Fruit fly (Drosophila melanogaster) whole organism, embryonic: ENCODE data around the gene CG16903.

ENCODE experiments used
- Antp ChIP-seq: fragments of 200-800 bp; sonication (Bioruptor generic); optimal IDR thresholded peaks from 3 replicates; lab custom pipeline; 2016; ENCODE audit warnings: missing biosample characterization, missing genetic modification characterization
- B-H1 ChIP-seq: fragments of 200-800 bp; sonication (Bioruptor generic); IDR thresholded peaks from 3 replicates; pipeline ENCODE4 v1.3.6; 2022; ENCODE audit warnings: missing biosample characterization, missing genetic modification characterization
- BtbVII ChIP-seq: fragments of 200-800 bp; sonication (Bioruptor generic); optimal IDR thresholded peaks from 3 replicates; lab custom pipeline; 2017; ENCODE audit warnings: missing biosample characterization, mild to moderate bottlenecking, missing genetic modification characterization
- CG1024 ChIP-seq: fragments of 200-800 bp; sonication (Bioruptor generic); IDR thresholded peaks from 2 replicates; pipeline ENCODE4 v1.3.6; 2022; ENCODE audit warnings: missing biosample characterization, missing genetic modification characterization
- CG10431 ChIP-seq: fragments of 200-800 bp; sonication (Bioruptor generic); optimal IDR thresholded peaks from 3 replicates; lab custom pipeline; 2018; ENCODE audit warnings: missing biosample characterization, mild to moderate bottlenecking, missing genetic modification characterization
- CG11398 ChIP-seq: fragments of 200-800 bp; sonication (Bioruptor generic); optimal IDR thresholded peaks from 2 replicates; lab custom pipeline; 2016; ENCODE audit warnings: missing biosample characterization, missing genetic modification characterization
- CG15696 ChIP-seq: fragments of 200-800 bp; sonication (Bioruptor generic); optimal IDR thresholded peaks from 2 replicates; lab custom pipeline; 2019; ENCODE audit warnings: missing biosample characterization, mild to moderate bottlenecking, missing genetic modification characterization, moderate library complexity
- CG17568 ChIP-seq: fragments of 200-800 bp; sonication (Bioruptor generic); optimal IDR thresholded peaks from 2 replicates; lab custom pipeline; 2018; ENCODE audit warnings: missing biosample characterization, mild to moderate bottlenecking, missing genetic modification characterization, moderate library complexity
- CG17912 ChIP-seq: fragments of 200-800 bp; sonication (Bioruptor generic); optimal IDR thresholded peaks from 2 replicates; lab custom pipeline; 2018; ENCODE audit warnings: missing biosample characterization, mild to moderate bottlenecking, missing genetic modification characterization
- CG2712 ChIP-seq: fragments of 200-800 bp; optimal IDR thresholded peaks from 3 replicates; lab custom pipeline; 2019; ENCODE audit warnings: missing biosample characterization, mild to moderate bottlenecking, missing genetic modification characterization, moderate library complexity
- CG2875 ChIP-seq: fragments of 200-800 bp; sonication (Bioruptor generic); optimal IDR thresholded peaks from 2 replicates; lab custom pipeline; 2017; ENCODE audit warnings: missing biosample characterization, mild to moderate bottlenecking, missing genetic modification characterization, missing genetic modification reagents
- CG30431 ChIP-seq: fragments of 200-800 bp; sonication (Bioruptor generic); optimal IDR thresholded peaks from 2 replicates; lab custom pipeline; 2017; ENCODE audit warnings: missing biosample characterization, missing genetic modification characterization
- CG31388 ChIP-seq: fragments of 200-800 bp; sonication (Bioruptor generic); optimal IDR thresholded peaks from 2 replicates; lab custom pipeline; 2016; ENCODE audit warnings: missing biosample characterization, missing genetic modification characterization
- CG3838 ChIP-seq: fragments of 200-800 bp; sonication (Bioruptor generic); optimal IDR thresholded peaks from 3 replicates; lab custom pipeline; 2016; ENCODE audit warnings: missing biosample characterization, missing genetic modification characterization
- CG4328 ChIP-seq: fragments of 200-800 bp; sonication (Bioruptor generic); optimal IDR thresholded peaks from 3 replicates; lab custom pipeline; 2017; ENCODE audit warnings: missing biosample characterization, missing genetic modification reagents, missing genetic modification characterization
- CG8281 ChIP-seq: fragments of 200-800 bp; sonication (Bioruptor generic); optimal IDR thresholded peaks from 2 replicates; lab custom pipeline; 2018; ENCODE audit warnings: missing biosample characterization, mild to moderate bottlenecking, missing genetic modification characterization, moderate library complexity
- CG8388 ChIP-seq: fragments of 200-800 bp; sonication (Bioruptor generic); optimal IDR thresholded peaks from 2 replicates; lab custom pipeline; 2019; ENCODE audit warnings: missing biosample characterization, mild to moderate bottlenecking, missing genetic modification characterization, moderate library complexity
- CG9876 ChIP-seq: fragments of 200-800 bp; sonication (Bioruptor generic); optimal IDR thresholded peaks from 2 replicates; lab custom pipeline; 2016; ENCODE audit warnings: missing biosample characterization, missing genetic modification characterization
- D ChIP-seq, 2 experiments: fragments of 200-800 bp in 1 of 2; fragments of >200 bp in 1 of 2; sonication (Bioruptor generic) in 1 of 2; optimal IDR thresholded peaks; 2 replicates in 1 of 2; 3 replicates in 1 of 2; lab custom pipeline; 2017; ENCODE audit warnings: mild to moderate bottlenecking in 1 of 2, missing biosample characterization in 1 of 2, missing genetic modification characterization in 1 of 2, missing genetic modification reagents in 1 of 2
- Ets97D ChIP-seq: fragments of 200-800 bp; sonication (Bioruptor generic); optimal IDR thresholded peaks from 3 replicates; lab custom pipeline; 2016; ENCODE audit warnings: missing biosample characterization, missing genetic modification characterization
- HHEX ChIP-seq: fragments of 200-800 bp; sonication (Bioruptor generic); optimal IDR thresholded peaks from 3 replicates; lab custom pipeline; 2017; ENCODE audit warnings: missing biosample characterization, mild to moderate bottlenecking, missing genetic modification characterization, missing genetic modification reagents
- Hr39 ChIP-seq: fragments of >200 bp; optimal IDR thresholded peaks from 2 replicates; lab custom pipeline; 2017
- Lim3 ChIP-seq: fragments of 200-800 bp; sonication (Bioruptor generic); IDR thresholded peaks from 2 replicates; pipeline ENCODE4 v1.3.6; 2022; ENCODE audit warnings: missing biosample characterization, missing genetic modification characterization
- Mad ChIP-seq: fragments of 200-800 bp; sonication (Bioruptor generic); optimal IDR thresholded peaks from 2 replicates; lab custom pipeline; 2016; ENCODE audit warnings: missing biosample characterization, missing genetic modification characterization
- Mrtf ChIP-seq: fragments of 200-800 bp; sonication (Bioruptor generic); IDR thresholded peaks from 3 replicates; pipeline ENCODE4 v1.3.6; 2022; ENCODE audit warnings: missing biosample characterization, missing genetic modification characterization
- Poxn ChIP-seq: fragments of 200-800 bp; sonication (Bioruptor generic); IDR thresholded peaks from 2 replicates; pipeline ENCODE4 v1.3.6; 2022; ENCODE audit warnings: missing biosample characterization, missing genetic modification characterization
- Six4 ChIP-seq: fragments of 200-800 bp; sonication (Bioruptor generic); optimal IDR thresholded peaks from 2 replicates; lab custom pipeline; 2016; ENCODE audit warnings: missing biosample characterization, missing genetic modification characterization
- Tbp ChIP-seq: fragments of >200 bp; optimal IDR thresholded peaks from 2 replicates; lab custom pipeline; 2018; ENCODE audit warnings: missing biosample characterization, missing genetic modification characterization
- Trl ChIP-seq, 3 experiments: fragments of >200 bp in 2 of 3; fragments of 200-800 bp in 1 of 3; sonication (Bioruptor generic) in 1 of 3; optimal IDR thresholded peaks; 2 replicates in 1 of 3; 3 replicates in 2 of 3; lab custom pipeline; 2016 to 2017; ENCODE audit warnings: missing biosample characterization in 1 of 3, missing genetic modification characterization in 1 of 3
- amos ChIP-seq: fragments of 200-800 bp; sonication (Bioruptor generic); IDR thresholded peaks from 2 replicates; pipeline ENCODE4 v1.3.6; 2022; ENCODE audit warnings: missing biosample characterization, missing genetic modification characterization; ENCODE audit not compliant: partially characterized antibody
- az2 ChIP-seq: fragments of 200-800 bp; sonication (Bioruptor generic); optimal IDR thresholded peaks from 3 replicates; lab custom pipeline; 2016; ENCODE audit warnings: missing biosample characterization, missing genetic modification characterization
- bigmax ChIP-seq: fragments of 200-800 bp; sonication (Bioruptor generic); optimal IDR thresholded peaks from 2 replicates; lab custom pipeline; 2018; ENCODE audit warnings: missing biosample characterization, mild to moderate bottlenecking, missing genetic modification characterization
- btn ChIP-seq: fragments of 200-800 bp; sonication (Bioruptor generic); optimal IDR thresholded peaks from 2 replicates; lab custom pipeline; 2016; ENCODE audit warnings: missing biosample characterization, missing genetic modification characterization
- crc ChIP-seq: fragments of 200-800 bp; sonication (Bioruptor generic); optimal IDR thresholded peaks from 2 replicates; lab custom pipeline; 2016; ENCODE audit warnings: missing biosample characterization, missing genetic modification characterization
- crp ChIP-seq, 2 experiments: fragments of 200-800 bp; sonication (Bioruptor generic); optimal IDR thresholded peaks; 2 replicates in 1 of 2; 3 replicates in 1 of 2; lab custom pipeline; 2017; ENCODE audit warnings: missing biosample characterization in 2 of 2, missing genetic modification characterization in 2 of 2, mild to moderate bottlenecking in 1 of 2, moderate library complexity in 1 of 2
- cwo ChIP-seq: fragments of 200-800 bp; sonication (Bioruptor generic); optimal IDR thresholded peaks from 3 replicates; lab custom pipeline; 2017; ENCODE audit warnings: missing biosample characterization, missing genetic modification characterization, mild to moderate bottlenecking, moderate library complexity, missing genetic modification reagents
- dati ChIP-seq: fragments of 200-800 bp; sonication (Bioruptor generic); IDR thresholded peaks from 2 replicates; pipeline ENCODE4 v1.3.6; 2022; ENCODE audit warnings: missing biosample characterization, missing genetic modification characterization
- dmrt99B ChIP-seq: fragments of 200-800 bp; sonication (Bioruptor generic); optimal IDR thresholded peaks from 2 replicates; lab custom pipeline; 2018; ENCODE audit warnings: missing biosample characterization, mild to moderate bottlenecking, missing genetic modification characterization, moderate library complexity
- dpn ChIP-seq, 2 experiments: fragments of 200-800 bp; sonication (Bioruptor generic); optimal IDR thresholded peaks; 3 replicates each; lab custom pipeline; 2016; ENCODE audit warnings: missing biosample characterization in 2 of 2, missing genetic modification characterization in 2 of 2
- gcm ChIP-seq: fragments of 200-800 bp; sonication (Bioruptor generic); optimal IDR thresholded peaks from 2 replicates; lab custom pipeline; 2019; ENCODE audit warnings: missing biosample characterization, mild to moderate bottlenecking, missing genetic modification characterization, moderate library complexity
- p53 ChIP-seq: fragments of 200-800 bp; sonication (Bioruptor generic); optimal IDR thresholded peaks from 2 replicates; lab custom pipeline; 2016; ENCODE audit warnings: missing biosample characterization, missing genetic modification characterization
- pho ChIP-seq: fragments of 200-800 bp; sonication (Bioruptor generic); optimal IDR thresholded peaks from 2 replicates; lab custom pipeline; 2016; ENCODE audit warnings: missing biosample characterization, missing genetic modification characterization
- pnt ChIP-seq: fragments of 200-800 bp; sonication (Bioruptor generic); optimal IDR thresholded peaks from 3 replicates; lab custom pipeline; 2016; ENCODE audit warnings: missing biosample characterization, missing genetic modification characterization
- ro ChIP-seq: fragments of 200-800 bp; sonication (Bioruptor generic); IDR thresholded peaks from 2 replicates; pipeline ENCODE4 v1.3.6; 2022; ENCODE audit warnings: missing biosample characterization, missing genetic modification characterization
- so ChIP-seq: fragments of 200-800 bp; sonication (Bioruptor generic); IDR thresholded peaks from 3 replicates; pipeline ENCODE4 v1.3.6; 2022; ENCODE audit warnings: missing biosample characterization, missing genetic modification characterization
- tin ChIP-seq: fragments of 200-800 bp; sonication (Bioruptor generic); optimal IDR thresholded peaks from 3 replicates; lab custom pipeline; 2016; ENCODE audit warnings: missing biosample characterization, missing genetic modification characterization
- tna ChIP-seq: fragments of 200-800 bp; sonication (Bioruptor generic); IDR thresholded peaks from 2 replicates; pipeline ENCODE4 v1.3.6; 2022; ENCODE audit warnings: missing biosample characterization, missing genetic modification characterization; ENCODE audit not compliant: partially characterized antibody
- vnd ChIP-seq: fragments of 200-800 bp; sonication (Bioruptor generic); IDR thresholded peaks from 3 replicates; pipeline ENCODE4 v1.3.6; 2022; ENCODE audit warnings: missing biosample characterization, missing genetic modification characterization; ENCODE audit not compliant: partially characterized antibody

Gene CG16903

DNA sequence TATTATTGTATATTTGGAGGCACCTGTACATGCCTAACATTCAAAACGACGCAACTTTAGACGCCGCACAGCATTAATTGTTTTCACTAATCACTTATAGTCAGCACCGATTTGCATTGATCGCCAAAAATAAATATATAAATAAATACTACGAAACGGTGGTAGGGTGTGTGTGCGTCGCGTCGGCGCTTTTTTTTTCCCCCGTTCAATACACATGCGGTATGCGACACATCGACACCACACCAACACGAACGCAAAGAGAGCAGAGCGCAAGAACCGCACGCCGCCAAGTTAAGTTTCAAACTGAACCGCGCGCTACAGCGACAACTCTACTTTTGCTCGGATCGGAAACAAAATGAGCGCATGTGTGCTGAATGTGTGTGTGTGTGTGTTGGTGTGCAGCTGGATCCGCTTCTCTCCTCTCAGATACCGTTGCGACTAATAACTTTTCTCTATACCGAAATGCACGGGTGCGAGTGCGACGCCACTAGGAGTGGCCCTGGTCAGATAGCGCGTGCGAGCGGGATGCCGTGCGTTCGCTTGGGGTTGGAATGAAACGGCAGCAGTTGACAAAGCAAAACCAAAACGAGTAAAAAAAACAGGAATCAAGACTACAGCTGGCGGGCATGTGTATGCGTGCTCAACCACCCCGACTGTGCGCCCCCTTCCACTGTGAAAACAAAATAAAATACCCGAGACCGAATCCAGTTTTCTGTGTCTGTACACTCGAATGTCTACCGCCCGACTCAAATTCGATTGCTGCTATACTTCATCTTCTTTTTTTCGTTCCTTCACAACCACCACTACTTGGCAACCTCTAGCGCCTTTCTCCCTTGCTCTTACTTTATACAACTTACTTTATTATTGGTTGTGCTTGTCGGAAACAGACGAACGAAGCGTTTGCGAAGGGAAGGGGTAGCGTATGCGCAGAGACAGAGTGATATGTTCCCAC is 43.1 kb upstream of the CG16903 start, which contains the start of gene ph-d (continued):
- no peak for TF ChIP-seq vnd (GFP tag; lab: Robert Waterston, UW)
- TF ChIP-seq az2, result peak; percentile 40
- no peak for TF ChIP-seq pho (GFP tag; lab: Kevin White, UChicago)
- TF ChIP-seq CG4328, result no peak
- no peak for TF ChIP-seq pnt (GFP tag; lab: Kevin White, UChicago)
- no peak for TF ChIP-seq btn (GFP tag; lab: Kevin White, UChicago)
- TF ChIP-seq B-H1 (GFP tag; lab: Robert Waterston, UW), result peak; percentile 10; the same call in 1 of the 3 replicates
- TF ChIP-seq dati (GFP tag; lab: Robert Waterston, UW), result no peak
- TF ChIP-seq CG8281 (tag; lab: Kevin White, UChicago), result no peak
- no peak for TF ChIP-seq Poxn (GFP tag; lab: Robert Waterston, UW)
- peak; percentile 36 for TF ChIP-seq CG10431
- TF ChIP-seq Ets97D, result peak; percentile 43
- peak; percentile 46 for TF ChIP-seq CG17568 (GFP tag; lab: Kevin White, UChicago)
- TF ChIP-seq Tbp (GFP tag; lab: Kevin White, UChicago), result no peak
- TF ChIP-seq CG2712, result peak; percentile 49
- TF ChIP-seq HHEX (GFP tag; lab: Kevin White, UChicago), result peak; percentile 63
- no peak for TF ChIP-seq so (GFP tag; lab: Robert Waterston, UW)
- peak; percentile 5 for TF ChIP-seq cwo (GFP tag; lab: Kevin White, UChicago)
- peak in 1 of 2 experiments; percentile 7 for TF ChIP-seq dpn (GFP tag; optimal IDR thresholded peaks at IDR 0.05; lab: Kevin White, UChicago)
- TF ChIP-seq CG17912 (GFP tag; lab: Kevin White, UChicago), result no peak
- TF ChIP-seq Mad, result no peak
- no peak for TF ChIP-seq Lim3 (GFP tag; lab: Robert Waterston, UW)
- TF ChIP-seq bigmax (GFP tag; lab: Kevin White, UChicago), result no peak
- no peak for TF ChIP-seq Antp (GFP tag; lab: Kevin White, UChicago)
- no peak for TF ChIP-seq CG9876
- no peak for TF ChIP-seq Hr39 (lab: Kevin White, UChicago)
- TF ChIP-seq p53 (GFP tag; lab: Kevin White, UChicago), result peak; percentile 56
- no peak for TF ChIP-seq crc
- TF ChIP-seq amos, result no peak
- TF ChIP-seq BtbVII (GFP tag; lab: Kevin White, UChicago), result peak; percentile 44
- TF ChIP-seq Six4 (GFP tag; lab: Kevin White, UChicago), result no peak
- peak; percentile 71 to 85 for TF ChIP-seq Trl (optimal IDR thresholded peaks at IDR 0.05; lab: Kevin White, UChicago)
- peak; percentile 27 for TF ChIP-seq Trl (GFP tag; optimal IDR thresholded peaks at IDR 0.05; lab: Kevin White, UChicago)
- no peak for TF ChIP-seq tna (GFP tag; lab: Robert Waterston, UW)
- peak; percentile 63 for TF ChIP-seq dmrt99B (tag; lab: Kevin White, UChicago)
- peak; percentile 30 for TF ChIP-seq tin
- peak; percentile 20 for TF ChIP-seq CG15696 (tag; lab: Kevin White, UChicago)
- no peak for TF ChIP-seq CG31388 (GFP tag; lab: Kevin White, UChicago)
- TF ChIP-seq CG1024 (GFP tag; lab: Robert Waterston, UW), result no peak
- peak; percentile 38 for TF ChIP-seq CG30431 (GFP tag; lab: Kevin White, UChicago)
- TF ChIP-seq D (optimal IDR thresholded peaks at IDR 0.05; lab: Kevin White, UChicago), result peak; percentile 73
- peak; percentile 9 for TF ChIP-seq D (GFP tag; optimal IDR thresholded peaks at IDR 0.05; lab: Kevin White, UChicago)
- no peak for TF ChIP-seq ro (GFP tag; lab: Robert Waterston, UW)
- TF ChIP-seq CG3838 (GFP tag; lab: Kevin White, UChicago), result no peak
- no peak for TF ChIP-seq CG8388 (GFP tag; lab: Kevin White, UChicago)
- no peak for TF ChIP-seq CG2875
- TF ChIP-seq CG11398 (GFP tag; lab: Kevin White, UChicago), result no peak
- peak; percentile 2 for TF ChIP-seq gcm (GFP tag; lab: Kevin White, UChicago)
- TF ChIP-seq Mrtf (GFP tag; lab: Robert Waterston, UW), result no peak; the same call in 2 of the 3 replicates
- peak in 1 of 2 experiments; percentile 8 for TF ChIP-seq crp (GFP tag; optimal IDR thresholded peaks at IDR 0.05; lab: Kevin White, UChicago)
